Worm (Caenorhabditis elegans) whole organism, mixed stage, embryonic: ENCODE measurements around the gene wapl-1.

ENCODE experiments used
- M03D4.4 ChIP-seq: sonication (generic microtip); optimal IDR thresholded peaks from 2 replicates; lab custom pipeline; 2017; ENCODE audit warnings: mild to moderate bottlenecking, missing genetic modification characterization, missing compliant biosample characterization
- ceh-43 ChIP-seq: fragments of 200-800 bp; sonication (Bioruptor generic); optimal IDR thresholded peaks from 2 replicates; lab custom pipeline; 2018; ENCODE audit warnings: mild to moderate bottlenecking, missing genetic modification characterization, moderate library complexity, missing compliant biosample characterization
- ces-1 ChIP-seq: fragments of 150-350 bp; optimal IDR thresholded peaks from 2 replicates; lab custom pipeline; 2014; ENCODE audit warnings: missing biosample characterization, missing genetic modification reagents, missing genetic modification characterization
- elt-3 ChIP-seq: fragments of 150-350 bp; optimal IDR thresholded peaks from 2 replicates; lab custom pipeline; 2014; ENCODE audit warnings: missing biosample characterization, missing genetic modification characterization
- lsy-2 ChIP-seq: fragments of 150-350 bp; optimal IDR thresholded peaks from 2 replicates; lab custom pipeline; 2014; ENCODE audit warnings: missing biosample characterization, missing genetic modification characterization
- mep-1 ChIP-seq: fragments of 150-350 bp; optimal IDR thresholded peaks from 2 replicates; lab custom pipeline; 2017; ENCODE audit warnings: missing biosample characterization, missing genetic modification reagents, missing genetic modification characterization, inconsistent platforms
- mls-2 ChIP-seq: sonication (generic microtip); optimal IDR thresholded peaks from 2 replicates; lab custom pipeline; 2016; ENCODE audit warnings: mild to moderate bottlenecking, missing genetic modification characterization, moderate library complexity, missing compliant biosample characterization
- nhr-12 ChIP-seq: fragments of 150-350 bp; optimal IDR thresholded peaks from 2 replicates; lab custom pipeline; 2014; ENCODE audit warnings: missing biosample characterization, missing genetic modification characterization
- nhr-28 ChIP-seq: fragments of 150-350 bp; optimal IDR thresholded peaks from 2 replicates; lab custom pipeline; 2014; ENCODE audit warnings: missing biosample characterization, missing genetic modification characterization
- nhr-76 ChIP-seq: sonication (generic microtip); optimal IDR thresholded peaks from 2 replicates; lab custom pipeline; 2017; ENCODE audit warnings: missing biosample characterization, missing genetic modification characterization
- pha-4 ChIP-seq: fragments of 150-350 bp; optimal IDR thresholded peaks from 2 replicates; lab custom pipeline; 2018; ENCODE audit warnings: missing biosample characterization, missing genetic modification reagents, missing genetic modification characterization
- unc-39 ChIP-seq: fragments of 150-350 bp; optimal IDR thresholded peaks from 2 replicates; lab custom pipeline; 2014; ENCODE audit warnings: missing biosample characterization, missing genetic modification characterization
- unc-62 ChIP-seq: fragments of 150-350 bp; optimal IDR thresholded peaks from 2 replicates; lab custom pipeline; 2014; ENCODE audit warnings: missing biosample characterization, missing genetic modification reagents, missing genetic modification characterization
- ztf-11 ChIP-seq: fragments of 150-350 bp; optimal IDR thresholded peaks from 2 replicates; lab custom pipeline; 2014; ENCODE audit warnings: missing biosample characterization, missing genetic modification characterization

DNA sequence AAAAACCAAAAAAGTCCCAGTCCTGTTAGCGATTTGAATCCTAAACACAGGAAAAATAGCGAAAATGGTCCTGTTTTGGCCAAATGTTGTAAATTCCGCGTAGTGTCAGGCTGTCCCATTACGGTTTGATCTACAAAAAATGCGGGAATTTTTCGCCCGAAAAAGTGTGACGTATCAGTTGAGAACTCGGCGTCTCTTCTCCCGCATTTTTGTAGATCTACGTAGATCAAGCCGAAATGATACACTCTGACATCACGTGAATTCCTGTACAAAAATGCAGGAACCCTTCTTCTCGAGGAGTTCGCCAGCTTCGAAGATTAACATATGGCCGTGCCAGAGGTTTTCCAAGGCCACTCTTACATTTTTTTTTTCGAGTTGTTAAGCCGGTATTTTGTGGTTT is 50.0 kb downstream of the wapl-1 start:
- TF ChIP-seq nhr-12 (no peak), unc-62 (GFP tag; lab: Kevin White, UChicago) (no peak), mep-1 (tag; lab: Kevin White, UChicago) (no peak), lsy-2 (tag; lab: Kevin White, UChicago) (no peak), M03D4.4 (no peak), ztf-11 (tag; lab: Kevin White, UChicago) (no peak), pha-4 (tag; lab: Kevin White, UChicago) (no peak), elt-3 (tag; lab: Kevin White, UChicago) (no peak), nhr-76 (tag; lab: Kevin White, UChicago) (no peak), nhr-28 (tag; lab: Kevin White, UChicago) (no peak), mls-2 (tag; lab: Kevin White, UChicago) (no peak), ceh-43 (GFP tag; lab: Kevin White, UChicago) (no peak), ces-1 (GFP tag; lab: Kevin White, UChicago) (no peak), unc-39 (no peak)
